Worm (Caenorhabditis elegans) whole organism, early embryonic: ENCODE measurements around the gene flp-9.

Experiments
- B0310.2 ChIP-seq: sonication (generic microtip); optimal IDR thresholded peaks from 2 replicates; lab custom pipeline; 2016; ENCODE audit warnings: mild to moderate bottlenecking, missing genetic modification characterization, missing compliant biosample characterization
- F13C5.2 ChIP-seq: sonication (generic microtip); optimal IDR thresholded peaks from 2 replicates; lab custom pipeline; 2017; ENCODE audit warnings: mild to moderate bottlenecking, missing genetic modification characterization, inconsistent platforms, missing compliant biosample characterization
- ama-1 ChIP-seq: fragments of 150-350 bp; optimal IDR thresholded peaks from 2 replicates; lab custom pipeline; 2014
- ceh-36 ChIP-seq: sonication (generic microtip); optimal IDR thresholded peaks from 2 replicates; lab custom pipeline; 2016; ENCODE audit warnings: missing genetic modification characterization, inconsistent platforms, missing compliant biosample characterization
- ets-7 ChIP-seq: sonication (generic microtip); optimal IDR thresholded peaks from 2 replicates; lab custom pipeline; 2016; ENCODE audit warnings: missing genotype, missing genetic modification characterization, missing compliant biosample characterization
- flt-1 ChIP-seq: fragments of 200-800 bp; sonication (Bioruptor generic); IDR thresholded peaks from 2 replicates; pipeline ENCODE4 v1.3.6; 2022; ENCODE audit warnings: missing genetic modification characterization, missing compliant biosample characterization
- hmbx-1 ChIP-seq: sonication (generic microtip); optimal IDR thresholded peaks from 2 replicates; lab custom pipeline; 2016; ENCODE audit warnings: mild to moderate bottlenecking, missing genetic modification characterization, missing compliant biosample characterization
- hmg-4 ChIP-seq: fragments of 200-800 bp; sonication (Bioruptor generic); optimal IDR thresholded peaks from 2 replicates; lab custom pipeline; 2018; ENCODE audit warnings: mild to moderate bottlenecking, missing genetic modification characterization, missing compliant biosample characterization
- hnd-1 ChIP-seq: sonication (generic microtip); optimal IDR thresholded peaks from 2 replicates; lab custom pipeline; 2016; ENCODE audit warnings: missing genetic modification characterization, missing compliant biosample characterization
- pes-1 ChIP-seq: fragments of 200-800 bp; sonication (Bioruptor generic); IDR thresholded peaks from 2 replicates; pipeline ENCODE4 v1.3.6; 2022; ENCODE audit warnings: missing genetic modification reagents, missing genetic modification characterization, missing compliant biosample characterization
- scrt-1 ChIP-seq: fragments of 200-800 bp; sonication (Bioruptor generic); IDR thresholded peaks from 2 replicates; pipeline ENCODE4 v1.3.6; 2022; ENCODE audit warnings: missing genetic modification characterization, missing compliant biosample characterization
- tbx-11 ChIP-seq: fragments of 200-800 bp; sonication (Bioruptor generic); IDR thresholded peaks from 2 replicates; pipeline ENCODE4 v1.3.6; 2022; ENCODE audit warnings: missing genetic modification characterization, missing compliant biosample characterization
- tbx-37 ChIP-seq: fragments of 200-800 bp; sonication (Bioruptor generic); conservative IDR thresholded peaks from 2 replicates; pipeline ENCODE4 v1.3.6; 2022; ENCODE audit warnings: missing genetic modification reagents, missing genetic modification characterization, missing compliant biosample characterization

DNA sequence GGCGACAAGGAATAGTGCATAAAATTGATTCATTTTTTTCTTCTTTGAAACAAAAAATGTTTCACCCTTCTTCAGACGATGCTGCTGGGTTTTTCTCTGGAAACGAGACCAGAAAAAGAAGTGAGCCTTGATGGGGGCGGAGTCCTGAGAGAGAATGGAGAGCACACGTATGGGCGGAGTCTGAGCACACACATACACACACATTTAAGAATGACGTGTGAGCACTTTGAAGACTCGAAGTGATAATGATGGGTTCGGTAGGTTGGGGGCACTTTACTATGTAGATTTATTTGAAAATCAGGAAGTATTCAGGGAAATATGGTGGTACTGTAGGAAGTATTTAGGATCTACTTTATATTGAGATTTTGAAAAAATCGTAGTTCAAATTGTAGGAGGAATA, at the start of gene flp-9:
- no peak for TF ChIP-seq tbx-37 (GFP tag; lab: Robert Waterston, UW)
- TF ChIP-seq hnd-1 (tag; lab: Kevin White, UChicago): no peak
- no peak for TF ChIP-seq F13C5.2
- no peak for TF ChIP-seq ets-7 (tag; lab: Kevin White, UChicago)
- no peak for TF ChIP-seq hmbx-1 (tag; lab: Kevin White, UChicago)
- TF ChIP-seq hmg-4 (GFP tag; lab: Kevin White, UChicago): no peak
- TF ChIP-seq tbx-11: no peak
- no peak for TF ChIP-seq ama-1 (lab: Kevin White, UChicago)
- TF ChIP-seq ceh-36 (tag; lab: Kevin White, UChicago): no peak
- TF ChIP-seq flt-1 (GFP tag; lab: Robert Waterston, UW): no peak
- TF ChIP-seq pes-1 (GFP tag; lab: Robert Waterston, UW): no peak
- no peak for TF ChIP-seq scrt-1
- no peak for TF ChIP-seq B0310.2 (tag; lab: Kevin White, UChicago)
